Fruit fly (Drosophila melanogaster) whole organism, embryonic: Measurements from ENCODE around the gene mRpL48.

Experiments
- Antp ChIP-seq: fragments of 200-800 bp; sonication (Bioruptor generic); optimal IDR thresholded peaks from 3 replicates; lab custom pipeline; 2016; ENCODE audit warnings: missing biosample characterization, missing genetic modification characterization
- BtbVII ChIP-seq: fragments of 200-800 bp; sonication (Bioruptor generic); optimal IDR thresholded peaks from 3 replicates; lab custom pipeline; 2017; ENCODE audit warnings: missing biosample characterization, mild to moderate bottlenecking, missing genetic modification characterization
- CG10147 ChIP-seq: fragments of 200-800 bp; sonication (Bioruptor generic); optimal IDR thresholded peaks from 2 replicates; lab custom pipeline; 2019; ENCODE audit warnings: missing biosample characterization, mild to moderate bottlenecking, missing genetic modification characterization, moderate library complexity
- CG11398 ChIP-seq: fragments of 200-800 bp; sonication (Bioruptor generic); optimal IDR thresholded peaks from 2 replicates; lab custom pipeline; 2016; ENCODE audit warnings: missing biosample characterization, missing genetic modification characterization
- CG12219 ChIP-seq: fragments of 200-800 bp; sonication (Bioruptor generic); optimal IDR thresholded peaks from 3 replicates; lab custom pipeline; 2018; ENCODE audit warnings: missing biosample characterization, mild to moderate bottlenecking, missing genetic modification characterization
- CG12391 ChIP-seq: fragments of 200-800 bp; sonication (Bioruptor generic); optimal IDR thresholded peaks from 3 replicates; lab custom pipeline; 2018; ENCODE audit warnings: missing biosample characterization, mild to moderate bottlenecking, missing genetic modification characterization, moderate library complexity
- CG15601 ChIP-seq: fragments of 200-800 bp; sonication (Bioruptor generic); optimal IDR thresholded peaks from 3 replicates; lab custom pipeline; 2019; ENCODE audit warnings: missing biosample characterization, mild to moderate bottlenecking, missing genetic modification characterization, moderate library complexity
- CG16779 ChIP-seq: fragments of 200-800 bp; sonication (Bioruptor generic); IDR thresholded peaks from 2 replicates; pipeline ENCODE4 v1.3.6; 2022; ENCODE audit warnings: missing biosample characterization, missing genetic modification characterization
- CG16863 ChIP-seq: fragments of 200-800 bp; sonication (Bioruptor generic); optimal IDR thresholded peaks from 3 replicates; lab custom pipeline; 2016; ENCODE audit warnings: missing biosample characterization, missing genetic modification characterization
- CG34224 ChIP-seq: fragments of 200-800 bp; sonication (Bioruptor generic); IDR thresholded peaks from 3 replicates; pipeline ENCODE4 v1.3.6; 2022; ENCODE audit warnings: missing biosample characterization, missing genetic modification characterization; ENCODE audit not compliant: partially characterized antibody
- CG4328 ChIP-seq: fragments of 200-800 bp; sonication (Bioruptor generic); optimal IDR thresholded peaks from 3 replicates; lab custom pipeline; 2017; ENCODE audit warnings: missing biosample characterization, missing genetic modification reagents, missing genetic modification characterization
- CG4730 ChIP-seq: fragments of 200-800 bp; sonication (Bioruptor generic); IDR thresholded peaks from 2 replicates; pipeline ENCODE4 v1.3.6; 2022; ENCODE audit warnings: missing biosample characterization, missing genetic modification characterization
- CG6175 ChIP-seq: fragments of 200-800 bp; sonication (Bioruptor generic); IDR thresholded peaks from 3 replicates; pipeline ENCODE4 v1.3.6; 2022; ENCODE audit warnings: missing biosample characterization, missing genetic modification characterization
- CG6791 ChIP-seq: fragments of 200-800 bp; sonication (Bioruptor generic); IDR thresholded peaks from 3 replicates; pipeline ENCODE4 v1.3.6; 2022; ENCODE audit warnings: missing biosample characterization, missing genetic modification characterization; ENCODE audit not compliant: partially characterized antibody
- CG6813 ChIP-seq: fragments of 200-800 bp; sonication (Bioruptor generic); optimal IDR thresholded peaks from 2 replicates; lab custom pipeline; 2017; ENCODE audit warnings: missing biosample characterization, missing genetic modification characterization, mild to moderate bottlenecking, moderate library complexity, missing genetic modification reagents
- CG7357 ChIP-seq: fragments of 200-800 bp; sonication (Bioruptor generic); IDR thresholded peaks from 3 replicates; pipeline ENCODE4 v1.3.6; 2022; ENCODE audit warnings: missing biosample characterization, missing genetic modification characterization
- CG7928 ChIP-seq: fragments of 200-800 bp; sonication (Bioruptor generic); optimal IDR thresholded peaks from 2 replicates; lab custom pipeline; 2017; ENCODE audit warnings: missing biosample characterization, mild to moderate bottlenecking, missing genetic modification characterization
- CG9932 ChIP-seq: fragments of 200-800 bp; sonication (Bioruptor generic); IDR thresholded peaks from 2 replicates; pipeline ENCODE4 v1.3.6; 2022; ENCODE audit warnings: missing biosample characterization, missing genetic modification characterization
- Dbx ChIP-seq: fragments of 200-800 bp; sonication (Bioruptor generic); IDR thresholded peaks from 3 replicates; pipeline ENCODE4 v1.3.6; 2022; ENCODE audit warnings: missing biosample characterization, missing genetic modification characterization
- Fer3 ChIP-seq: fragments of 200-800 bp; sonication (Bioruptor generic); optimal IDR thresholded peaks from 2 replicates; lab custom pipeline; 2018; ENCODE audit warnings: missing biosample characterization, mild to moderate bottlenecking, missing genetic modification characterization, moderate library complexity
- Hmr ChIP-seq: fragments of 200-800 bp; sonication (Bioruptor generic); optimal IDR thresholded peaks from 3 replicates; lab custom pipeline; 2017; ENCODE audit warnings: mild to moderate bottlenecking, missing biosample characterization, missing genetic modification reagents, missing genetic modification characterization
- Hr39 ChIP-seq: fragments of >200 bp; optimal IDR thresholded peaks from 2 replicates; lab custom pipeline; 2017
- MBD-R2 ChIP-seq: fragments of 200-800 bp; sonication (Bioruptor generic); IDR thresholded peaks from 2 replicates; pipeline ENCODE4 v1.3.6; 2022; ENCODE audit warnings: missing biosample characterization, missing genetic modification characterization
- Med ChIP-seq: fragments of 200-800 bp; sonication (Bioruptor generic); peaks from one replicate; lab custom pipeline; 2016; ENCODE audit warnings: missing biosample characterization, missing genetic modification characterization, mild to moderate bottlenecking, inconsistent platforms, moderate library complexity
- Oaz ChIP-seq: fragments of 200-800 bp; sonication (Bioruptor generic); IDR thresholded peaks from 2 replicates; pipeline ENCODE4 v1.3.6; 2022; ENCODE audit warnings: missing biosample characterization, missing genetic modification characterization
- Side ChIP-seq: fragments of 200-800 bp; sonication (Bioruptor generic); optimal IDR thresholded peaks from 2 replicates; lab custom pipeline; 2016; ENCODE audit warnings: missing biosample characterization, missing genetic modification characterization
- Six4 ChIP-seq: fragments of 200-800 bp; sonication (Bioruptor generic); optimal IDR thresholded peaks from 2 replicates; lab custom pipeline; 2016; ENCODE audit warnings: missing biosample characterization, missing genetic modification characterization
- Vsx1 ChIP-seq: fragments of 200-800 bp; sonication (Bioruptor generic); optimal IDR thresholded peaks from 2 replicates; lab custom pipeline; 2017; ENCODE audit warnings: missing biosample characterization, mild to moderate bottlenecking, missing genetic modification characterization, missing genetic modification reagents
- ato ChIP-seq: fragments of 200-800 bp; sonication (Bioruptor generic); IDR thresholded peaks from 2 replicates; pipeline ENCODE4 v1.3.6; 2022; ENCODE audit warnings: missing biosample characterization, missing genetic modification characterization; ENCODE audit not compliant: partially characterized antibody
- bbx ChIP-seq: fragments of 200-800 bp; sonication (Bioruptor generic); IDR thresholded peaks from 2 replicates; pipeline ENCODE4 v1.3.6; 2022; ENCODE audit warnings: missing biosample characterization, missing genetic modification characterization; ENCODE audit not compliant: partially characterized antibody
- caup ChIP-seq: fragments of 200-800 bp; sonication (Bioruptor generic); optimal IDR thresholded peaks from 3 replicates; lab custom pipeline; 2017; ENCODE audit warnings: missing biosample characterization, mild to moderate bottlenecking, missing genetic modification characterization, moderate library complexity; ENCODE audit not compliant: severe bottlenecking
- croc ChIP-seq: fragments of 200-800 bp; sonication (Bioruptor generic); conservative IDR thresholded peaks from 3 replicates; pipeline ENCODE4 v1.3.6; 2022; ENCODE audit warnings: missing biosample characterization, missing genetic modification characterization
- dan ChIP-seq: fragments of 200-800 bp; sonication (Bioruptor generic); IDR thresholded peaks from 2 replicates; pipeline ENCODE4 v1.3.6; 2022; ENCODE audit warnings: missing biosample characterization, missing genetic modification characterization
- dati ChIP-seq: fragments of 200-800 bp; sonication (Bioruptor generic); IDR thresholded peaks from 2 replicates; pipeline ENCODE4 v1.3.6; 2022; ENCODE audit warnings: missing biosample characterization, missing genetic modification characterization
- exex ChIP-seq: fragments of 200-800 bp; sonication (Bioruptor generic); optimal IDR thresholded peaks from 4 replicates; lab custom pipeline; 2018; ENCODE audit warnings: missing biosample characterization, mild to moderate bottlenecking, missing genetic modification characterization, moderate library complexity
- eyg ChIP-seq: fragments of 200-800 bp; sonication (Bioruptor generic); optimal IDR thresholded peaks from 3 replicates; lab custom pipeline; 2016; ENCODE audit warnings: missing biosample characterization, missing genetic modification characterization
- fd96Cb ChIP-seq: fragments of 200-800 bp; sonication (Bioruptor generic); optimal IDR thresholded peaks from 2 replicates; lab custom pipeline; 2018; ENCODE audit warnings: missing biosample characterization, mild to moderate bottlenecking, missing genetic modification characterization, moderate library complexity
- ftz-f1 ChIP-seq: fragments of 200-800 bp; sonication (Bioruptor generic); optimal IDR thresholded peaks from 2 replicates; lab custom pipeline; 2016; ENCODE audit warnings: missing biosample characterization, missing genetic modification characterization
- gt ChIP-seq: fragments of 200-800 bp; sonication (Bioruptor generic); IDR thresholded peaks from 2 replicates; pipeline ENCODE4 v1.3.6; 2022; ENCODE audit warnings: missing biosample characterization, missing genetic modification characterization
- mirr ChIP-seq: fragments of 200-800 bp; sonication (Bioruptor generic); optimal IDR thresholded peaks from 3 replicates; lab custom pipeline; 2018; ENCODE audit warnings: missing biosample characterization, mild to moderate bottlenecking, missing genetic modification characterization
- pb ChIP-seq: fragments of 200-800 bp; sonication (Bioruptor generic); optimal IDR thresholded peaks from 3 replicates; lab custom pipeline; 2016; ENCODE audit warnings: missing biosample characterization, missing genetic modification characterization
- peb ChIP-seq: fragments of 200-800 bp; sonication (Bioruptor generic); IDR thresholded peaks from 2 replicates; pipeline ENCODE4 v1.3.6; 2022; ENCODE audit warnings: missing biosample characterization, missing genetic modification characterization
- ro ChIP-seq: fragments of 200-800 bp; sonication (Bioruptor generic); IDR thresholded peaks from 2 replicates; pipeline ENCODE4 v1.3.6; 2022; ENCODE audit warnings: missing biosample characterization, missing genetic modification characterization
- run ChIP-seq: fragments of 200-800 bp; sonication (Bioruptor generic); optimal IDR thresholded peaks from 3 replicates; lab custom pipeline; 2018; ENCODE audit warnings: missing biosample characterization, mild to moderate bottlenecking, missing genetic modification characterization
- scrt ChIP-seq: fragments of 200-800 bp; sonication (Bioruptor generic); optimal IDR thresholded peaks from 2 replicates; lab custom pipeline; 2018; ENCODE audit warnings: missing biosample characterization, mild to moderate bottlenecking, missing genetic modification characterization, moderate library complexity
- seq ChIP-seq: fragments of 200-800 bp; sonication (Bioruptor generic); IDR thresholded peaks from 2 replicates; pipeline ENCODE4 v1.3.6; 2022; ENCODE audit warnings: missing biosample characterization, missing genetic modification characterization
- slp2 ChIP-seq: fragments of 200-800 bp; sonication (Bioruptor generic); optimal IDR thresholded peaks from 2 replicates; lab custom pipeline; 2016; ENCODE audit warnings: missing biosample characterization, missing genetic modification characterization
- sob ChIP-seq: fragments of 200-800 bp; sonication (Bioruptor generic); IDR thresholded peaks from 2 replicates; pipeline ENCODE4 v1.3.6; 2022; ENCODE audit warnings: missing biosample characterization, missing genetic modification characterization
- vvl ChIP-seq: fragments of 200-800 bp; sonication (Bioruptor generic); IDR thresholded peaks from 2 replicates; pipeline ENCODE4 v1.3.6; 2022; ENCODE audit warnings: missing biosample characterization, missing genetic modification characterization

Gene mRpL48

DNA sequence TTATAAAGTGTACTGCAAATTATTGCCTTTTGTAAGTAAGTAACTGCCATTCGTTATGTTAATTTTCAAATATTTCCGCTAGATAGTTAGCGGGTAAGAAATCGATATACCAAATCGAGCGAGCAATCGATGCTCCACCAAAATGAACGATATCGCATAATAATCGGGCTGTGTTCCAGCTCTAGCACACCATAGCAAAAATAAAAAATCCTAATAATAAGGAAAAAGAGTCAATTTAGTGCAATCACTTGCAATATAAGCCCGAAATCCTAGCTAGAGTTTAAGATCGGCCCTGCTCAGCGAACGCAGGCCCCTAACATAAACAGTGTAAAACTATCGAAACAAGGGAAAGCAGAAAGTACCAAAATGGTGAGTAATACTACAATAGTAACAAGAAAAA is 5.5 kb upstream of the mRpL48 start, which contains the start of gene cpb (continued):
- TF ChIP-seq Dbx (GFP tag; lab: Robert Waterston, UW) (no peak), eyg (no peak), CG6791 (GFP tag; lab: Robert Waterston, UW) (peak; percentile 94), CG4328 (GFP tag; lab: Kevin White, UChicago) (no peak), CG12391 (no peak), fd96Cb (tag; lab: Kevin White, UChicago) (no peak), run (tag; lab: Kevin White, UChicago) (no peak), ato (GFP tag; lab: Robert Waterston, UW) (peak; percentile 95), dati (GFP tag; lab: Robert Waterston, UW) (no peak), slp2 (GFP tag; lab: Kevin White, UChicago) (no peak), CG34224 (GFP tag; lab: Robert Waterston, UW) (peak; percentile 96), scrt (GFP tag; lab: Kevin White, UChicago) (no peak), Side (GFP tag; lab: Kevin White, UChicago) (no peak), bbx (GFP tag; lab: Robert Waterston, UW) (peak; percentile 92), CG12219 (GFP tag; lab: Kevin White, UChicago) (no peak), CG16863 (no peak), gt (GFP tag; lab: Robert Waterston, UW) (no peak), Six4 (no peak), Oaz (no peak), vvl (GFP tag; lab: Robert Waterston, UW) (peak; percentile 53; the same call in 1 of the 2 replicates), sob (GFP tag; lab: Robert Waterston, UW) (no peak), BtbVII (GFP tag; lab: Kevin White, UChicago) (no peak), Med (GFP tag; lab: Kevin White, UChicago) (no peak)

DNA sequence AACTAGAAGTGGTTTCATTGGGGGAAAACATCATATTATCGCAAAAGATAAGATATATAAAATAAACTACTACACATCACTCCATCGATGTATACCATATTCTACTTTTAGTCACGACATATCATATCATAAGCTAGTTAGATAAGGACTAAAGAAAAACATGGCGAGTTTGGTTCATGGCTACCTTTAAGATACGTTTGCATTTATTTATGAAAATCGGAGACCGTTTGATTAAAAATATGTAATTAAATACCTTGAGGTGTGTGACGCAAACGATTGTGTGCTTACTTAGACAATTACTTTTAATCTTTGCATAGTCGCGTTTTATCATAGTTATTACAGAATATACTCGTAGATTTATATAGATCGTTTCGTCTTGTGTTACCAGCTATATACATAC is 3.3 kb upstream of the mRpL48 start:
- TF ChIP-seq mirr (GFP tag; lab: Kevin White, UChicago) (peak; percentile 86), croc (GFP tag; lab: Robert Waterston, UW) (no peak), exex (tag; lab: Kevin White, UChicago) (peak; percentile 91), pb (no peak)

DNA sequence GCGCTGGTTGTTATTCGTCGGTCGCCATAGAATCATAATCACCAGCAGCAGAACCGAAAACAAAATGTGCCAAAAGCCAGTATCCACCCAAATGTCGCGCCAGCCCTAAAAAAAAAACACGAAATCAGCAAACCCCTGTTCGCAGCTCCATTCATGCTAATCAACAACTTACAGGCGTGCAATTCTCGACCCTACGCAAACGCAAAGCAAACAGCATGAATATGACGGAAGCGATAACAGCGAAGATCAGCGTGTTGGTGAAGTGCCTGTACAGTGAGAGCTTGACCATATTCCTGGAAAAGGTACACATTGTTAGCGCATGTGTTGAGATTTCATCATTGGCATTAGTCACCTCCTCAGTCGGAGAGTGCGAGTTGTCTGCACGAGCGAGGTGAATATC is 2.2 kb upstream of the mRpL48 start:
- no peak for TF ChIP-seq dan (GFP tag; lab: Robert Waterston, UW)
- no peak for TF ChIP-seq Hr39
- TF ChIP-seq CG6175 (GFP tag; lab: Robert Waterston, UW) = no peak
- TF ChIP-seq caup (GFP tag; lab: Kevin White, UChicago) = no peak
- no peak for TF ChIP-seq CG15601
- TF ChIP-seq CG7928 (GFP tag; lab: Kevin White, UChicago) = no peak
- TF ChIP-seq, all 482 proteins: peak for 0

DNA sequence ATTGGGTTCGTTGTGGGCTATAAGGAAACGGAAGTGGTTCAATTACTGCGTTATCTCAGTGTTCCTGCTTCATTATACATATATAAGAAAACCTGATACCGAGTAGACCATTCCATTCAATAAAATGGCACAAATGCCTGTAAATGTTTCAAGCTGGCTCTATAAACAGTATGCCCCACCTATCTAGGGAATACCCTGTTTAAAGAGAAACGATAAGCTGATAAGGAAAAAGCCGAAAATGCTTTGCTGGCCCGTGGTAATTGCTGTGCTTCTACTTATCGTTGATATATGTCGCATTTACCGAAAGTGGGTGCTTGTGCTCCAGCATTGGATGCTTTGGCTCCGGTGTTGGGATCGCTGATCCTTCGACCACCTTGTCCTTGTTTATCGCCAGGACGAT is 946 bp upstream of the mRpL48 start:
- TF ChIP-seq Hmr (GFP tag; lab: Kevin White, UChicago) (no peak), CG11398 (no peak), CG9932 (0 out of 2 replicates have a peak, but pooled peaks have one; percentile 13), ro (GFP tag; lab: Robert Waterston, UW) (no peak), Antp (GFP tag; lab: Kevin White, UChicago) (no peak), CG4730 (GFP tag; lab: Robert Waterston, UW) (no peak), CG6813 (no peak), ftz-f1 (GFP tag; lab: Kevin White, UChicago) (no peak), CG7357 (GFP tag; lab: Robert Waterston, UW) (no peak), CG16779 (no peak), CG10147 (GFP tag; lab: Kevin White, UChicago) (no peak), peb (GFP tag; lab: Robert Waterston, UW) (no peak), exex (tag; lab: Kevin White, UChicago) (peak; percentile 78), Fer3 (tag; lab: Kevin White, UChicago) (peak; percentile 13), seq (GFP tag; lab: Robert Waterston, UW) (no peak), MBD-R2 (no peak), Vsx1 (GFP tag; lab: Kevin White, UChicago) (no peak)
